Fruit fly (Drosophila melanogaster): ENCODE data around the gene ssp2.
A peak's percentile ranks its signal among the peaks of the same experiment; 100 is the strongest.

ssp2 gene

dm6 chr3L:13928769-13929594, 36.0 kb upstream of the ssp2 start, which contains the start of the genes CG8833 and DCTN1-p150 (continued):
- TF ChIP-seq ash1 (GFP tag; optimal IDR thresholded peaks at IDR 0.05) (no peak), grn (GFP tag; optimal IDR thresholded peaks at IDR 0.05) (no peak), CG6654 (GFP tag; optimal IDR thresholded peaks at IDR 0.05) (no peak), CG16779 (GFP tag; IDR thresholded peaks at IDR 0.05) (no peak), CG6683 (GFP tag; optimal IDR thresholded peaks at IDR 0.05) (no peak), CG15011 (GFP tag; optimal IDR thresholded peaks at IDR 0.05) (no peak), caup (GFP tag; optimal IDR thresholded peaks at IDR 0.05; ENCODE audit: severe bottlenecking) (no peak), CG15601 (tag; optimal IDR thresholded peaks at IDR 0.05) (peak; percentile 13), HLHmδ (GFP tag; optimal IDR thresholded peaks at IDR 0.05) (no peak), unpg (GFP tag; optimal IDR thresholded peaks at IDR 0.05) (no peak), CG14710 (tag; optimal IDR thresholded peaks at IDR 0.05) (peak; percentile 99), CG18599 (GFP tag; optimal IDR thresholded peaks at IDR 0.05) (no peak), CG5245 (GFP tag; optimal IDR thresholded peaks at IDR 0.05) (peak; percentile 16), nau (GFP tag; optimal IDR thresholded peaks at IDR 0.05) (no peak), CG8281 (tag; optimal IDR thresholded peaks at IDR 0.05) (no peak), Med (GFP tag) (peak; percentile 84), tx (GFP tag; optimal IDR thresholded peaks at IDR 0.05) (no peak), Sin3A (optimal IDR thresholded peaks at IDR 0.05) (no peak), CG15479 (GFP tag; optimal IDR thresholded peaks at IDR 0.05) (peak; percentile 78), ase (GFP tag; IDR thresholded peaks at IDR 0.05) (peak; percentile 44; the same call in 1 of the 3 replicates), CG2678 (tag; optimal IDR thresholded peaks at IDR 0.05) (no peak), Kr (GFP tag; optimal IDR thresholded peaks at IDR 0.05) (no peak), CG11093 (GFP tag; IDR thresholded peaks at IDR 0.05) (no peak), CG12769 (tag; optimal IDR thresholded peaks at IDR 0.05) (no peak), CG4328 (GFP tag; optimal IDR thresholded peaks at IDR 0.05) (no peak), vnd (GFP tag; IDR thresholded peaks at IDR 0.05; ENCODE audit: partially characterized antibody) (peak; percentile 18; the same call in 1 of the 3 replicates), CG34422 (GFP tag; IDR thresholded peaks at IDR 0.05) (no peak), wek (GFP tag; optimal IDR thresholded peaks at IDR 0.05) (no peak), amos (GFP tag; IDR thresholded peaks at IDR 0.05; ENCODE audit: partially characterized antibody) (peak; percentile 65), Scr (GFP tag; IDR thresholded peaks at IDR 0.05; ENCODE audit: partially characterized antibody) (peak; percentile 63), Ada2b (GFP tag; IDR thresholded peaks at IDR 0.05) (no peak), bowl (GFP tag; IDR thresholded peaks at IDR 0.05) (no peak), nom (GFP tag; optimal IDR thresholded peaks at IDR 0.05) (no peak), kni (GFP tag; optimal IDR thresholded peaks at IDR 0.05) (no peak), Adf1 (GFP tag; IDR thresholded peaks at IDR 0.05) (no peak), dmrt99B (tag; optimal IDR thresholded peaks at IDR 0.05) (no peak), Sry-δ (GFP tag; optimal IDR thresholded peaks at IDR 0.05) (peak; percentile 81), CG10321 (GFP tag; IDR thresholded peaks at IDR 0.05) (no peak), exex (tag; optimal IDR thresholded peaks at IDR 0.05) (no peak), tgo (GFP tag; IDR thresholded peaks at IDR 0.05) (peak; percentile 37; the same call in 2 of the 3 replicates), sim (GFP tag; IDR thresholded peaks at IDR 0.05) (no peak), sima (GFP tag; optimal IDR thresholded peaks at IDR 0.05) (no peak), Spps (tag; optimal IDR thresholded peaks at IDR 0.05) (no peak), B-H1 (GFP tag; IDR thresholded peaks at IDR 0.05) (no peak; the same call in 2 of the 3 replicates), CG14014 (GFP tag; IDR thresholded peaks at IDR 0.05) (peak; percentile 51; the same call in 1 of the 2 replicates), nerfin-2 (GFP tag; IDR thresholded peaks at IDR 0.05; ENCODE audit: partially characterized antibody) (no peak), CG30403 (GFP tag; optimal IDR thresholded peaks at IDR 0.05) (peak; percentile 59), pan (optimal IDR thresholded peaks at IDR 0.05) (no peak), pan (GFP tag; optimal IDR thresholded peaks at IDR 0.05 in 1 of 2, IDR thresholded peaks at IDR 0.05 in 1 of 2) (peak in 1 of 2 experiments; percentile 36)
